Worm (Caenorhabditis elegans) whole organism, young adult: ENCODE data around the gene farl-11.

Experiments used
- B0336.3 ChIP-seq: fragments of 200-800 bp; sonication (Bioruptor generic); IDR thresholded peaks from 2 replicates; pipeline ENCODE4 v1.3.6; 2022; ENCODE audit warnings: missing genetic modification characterization, missing compliant biosample characterization
- C06A6.2 ChIP-seq: fragments of 200-800 bp; sonication (Bioruptor generic); conservative IDR thresholded peaks from 2 replicates; pipeline ENCODE4 v1.3.6; 2022; ENCODE audit warnings: missing genetic modification characterization, missing compliant biosample characterization
- F23B12.7 ChIP-seq: sonication (generic microtip); optimal IDR thresholded peaks from 2 replicates; lab custom pipeline; 2017; ENCODE audit warnings: missing genetic modification characterization, mild to moderate bottlenecking, missing compliant biosample characterization, antibody characterized with exemption, moderate library complexity; ENCODE audit not compliant: insufficient read depth
- K11D2.4 ChIP-seq: fragments of 200-800 bp; sonication (Bioruptor generic); IDR thresholded peaks from 2 replicates; pipeline ENCODE4 v1.3.6; 2022; ENCODE audit warnings: missing genetic modification reagents, missing genetic modification characterization, missing compliant biosample characterization
- T07F8.4 ChIP-seq: sonication (generic microtip); optimal IDR thresholded peaks from 2 replicates; lab custom pipeline; 2016; ENCODE audit warnings: mild to moderate bottlenecking, missing genetic modification characterization, moderate library complexity, missing compliant biosample characterization
- Y53G8AR.9 ChIP-seq: fragments of 200-800 bp; sonication (Bioruptor generic); conservative IDR thresholded peaks from 2 replicates; pipeline ENCODE4 v1.3.6; 2022; ENCODE audit warnings: missing genetic modification reagents, missing genetic modification characterization, missing compliant biosample characterization
- Y56A3A.18 ChIP-seq: fragments of 200-800 bp; sonication (Bioruptor generic); IDR thresholded peaks from 2 replicates; pipeline ENCODE4 v1.3.6; 2022; ENCODE audit warnings: missing genetic modification reagents, missing genetic modification characterization, missing compliant biosample characterization
- Y95B8A.8 ChIP-seq: fragments of 200-800 bp; sonication (Bioruptor generic); IDR thresholded peaks from 2 replicates; pipeline ENCODE4 v1.3.6; 2022; ENCODE audit warnings: missing genetic modification reagents, missing genetic modification characterization, missing compliant biosample characterization
- aptf-2 ChIP-seq: fragments of 200-800 bp; sonication (Bioruptor generic); conservative IDR thresholded peaks from 2 replicates; pipeline ENCODE4 v1.3.6; 2022; ENCODE audit warnings: missing genetic modification reagents, missing genetic modification characterization, missing compliant biosample characterization
- aptf-3 ChIP-seq: fragments of 200-800 bp; sonication (Bioruptor generic); IDR thresholded peaks from 2 replicates; pipeline ENCODE4 v1.3.6; 2022; ENCODE audit warnings: missing genetic modification characterization, missing compliant biosample characterization
- attf-3 ChIP-seq: fragments of 200-800 bp; sonication (Bioruptor generic); conservative IDR thresholded peaks from 2 replicates; pipeline ENCODE4 v1.3.6; 2022; ENCODE audit warnings: missing genetic modification reagents, missing genetic modification characterization, missing compliant biosample characterization
- attf-5 ChIP-seq: fragments of 200-800 bp; sonication (Bioruptor generic); optimal IDR thresholded peaks from 2 replicates; lab custom pipeline; 2018; ENCODE audit warnings: mild to moderate bottlenecking, missing genetic modification characterization, missing compliant biosample characterization
- bed-1 ChIP-seq: fragments of 200-800 bp; sonication (Bioruptor generic); IDR thresholded peaks from 2 replicates; pipeline ENCODE4 v1.3.6; 2022; ENCODE audit warnings: missing genetic modification reagents, missing genetic modification characterization, missing compliant biosample characterization
- cebp-1 ChIP-seq, 2 experiments: fragments of 200-800 bp in 1 of 2; sonication (Bioruptor generic) in 1 of 2; sonication (generic microtip) in 1 of 2; IDR thresholded peaks in 1 of 2; optimal IDR thresholded peaks in 1 of 2; 2 replicates each; pipeline versions ENCODE4 v1.3.6 to Lab custom; 2017 to 2022; ENCODE audit warnings: missing compliant biosample characterization in 2 of 2, missing genetic modification characterization in 2 of 2, mild to moderate bottlenecking in 1 of 2, missing genetic modification reagents in 1 of 2, moderate library complexity in 1 of 2
- cebp-2 ChIP-seq: fragments of 200-800 bp; sonication (Bioruptor generic); IDR thresholded peaks from 2 replicates; pipeline ENCODE4 v1.3.6; 2022; ENCODE audit warnings: missing genetic modification characterization, missing compliant biosample characterization
- ceh-100 ChIP-seq: fragments of 200-800 bp; sonication (Bioruptor generic); IDR thresholded peaks from 2 replicates; pipeline ENCODE4 v1.3.6; 2022; ENCODE audit warnings: missing genetic modification reagents, missing genetic modification characterization, missing compliant biosample characterization
- ceh-27 ChIP-seq: fragments of 200-800 bp; sonication (Bioruptor generic); optimal IDR thresholded peaks from 2 replicates; lab custom pipeline; 2018; ENCODE audit warnings: mild to moderate bottlenecking, missing genetic modification characterization, moderate library complexity, missing compliant biosample characterization
- ceh-58 ChIP-seq: fragments of 200-800 bp; sonication (Bioruptor generic); IDR thresholded peaks from 2 replicates; pipeline ENCODE4 v1.3.6; 2022; ENCODE audit warnings: missing genetic modification characterization, missing compliant biosample characterization
- dox-1 ChIP-seq: fragments of 200-800 bp; sonication (Bioruptor generic); IDR thresholded peaks from 2 replicates; pipeline ENCODE4 v1.3.6; 2022; ENCODE audit warnings: missing genetic modification reagents, missing genetic modification characterization, missing compliant biosample characterization
- egrh-3 ChIP-seq: fragments of 200-800 bp; sonication (Bioruptor generic); IDR thresholded peaks from 2 replicates; pipeline ENCODE4 v1.3.6; 2022; ENCODE audit warnings: missing genetic modification reagents, missing genetic modification characterization, missing compliant biosample characterization
- hmg-1.2 ChIP-seq: fragments of 200-800 bp; sonication (Bioruptor generic); IDR thresholded peaks from 2 replicates; pipeline ENCODE4 v1.3.6; 2022; ENCODE audit warnings: missing genetic modification reagents, missing genetic modification characterization, missing compliant biosample characterization
- hrde-1 ChIP-seq: sonication (generic microtip); optimal IDR thresholded peaks from 2 replicates; lab custom pipeline; 2016; ENCODE audit warnings: missing genetic modification characterization, mild to moderate bottlenecking, missing compliant biosample characterization, moderate library complexity, missing genotype, missing genetic modification reagents, borderline replicate concordance
- let-526 ChIP-seq: fragments of 200-800 bp; sonication (Bioruptor generic); IDR thresholded peaks from 2 replicates; pipeline ENCODE4 v1.3.6; 2022; ENCODE audit warnings: missing genetic modification reagents, missing genetic modification characterization, missing compliant biosample characterization
- lin-26 ChIP-seq: fragments of 200-800 bp; sonication (Bioruptor generic); IDR thresholded peaks from 2 replicates; pipeline ENCODE4 v1.3.6; 2022; ENCODE audit warnings: missing genetic modification reagents, missing genetic modification characterization, missing compliant biosample characterization
- madf-10 ChIP-seq: sonication (generic microtip); optimal IDR thresholded peaks from 2 replicates; lab custom pipeline; 2016; ENCODE audit warnings: mild to moderate bottlenecking, missing genetic modification characterization, missing compliant biosample characterization
- madf-6 ChIP-seq: fragments of 200-800 bp; sonication (Bioruptor generic); IDR thresholded peaks from 2 replicates; pipeline ENCODE4 v1.3.6; 2022; ENCODE audit warnings: missing genetic modification reagents, missing genetic modification characterization, missing compliant biosample characterization
- mcd-1 ChIP-seq: fragments of 200-800 bp; sonication (Bioruptor generic); IDR thresholded peaks from 2 replicates; pipeline ENCODE4 v1.3.6; 2022; ENCODE audit warnings: missing genetic modification reagents, missing genetic modification characterization, missing compliant biosample characterization
- nhr-120 ChIP-seq: fragments of 200-800 bp; sonication (Bioruptor generic); IDR thresholded peaks from 2 replicates; pipeline ENCODE4 v1.3.6; 2022; ENCODE audit warnings: missing genetic modification characterization, missing compliant biosample characterization
- nhr-179 ChIP-seq: sonication (generic microtip); optimal IDR thresholded peaks from 2 replicates; lab custom pipeline; 2016; ENCODE audit warnings: mild to moderate bottlenecking, missing genetic modification characterization, missing compliant biosample characterization
- pbrm-1 ChIP-seq: fragments of 200-800 bp; sonication (Bioruptor generic); IDR thresholded peaks from 2 replicates; pipeline ENCODE4 v1.3.6; 2022; ENCODE audit warnings: missing genetic modification reagents, missing genetic modification characterization, missing compliant biosample characterization
- rpc-1 ChIP-seq, 2 experiments: fragments of 150-350 bp in 1 of 2; sonication (generic microtip) in 1 of 2; optimal IDR thresholded peaks; 2 replicates each; lab custom pipeline; 2014 to 2018; ENCODE audit warnings: missing biosample characterization in 1 of 2, missing genetic modification characterization in 1 of 2, missing genetic modification reagents in 1 of 2, missing genotype in 1 of 2
- sea-2 ChIP-seq: fragments of 200-800 bp; sonication (Bioruptor generic); IDR thresholded peaks from 2 replicates; pipeline ENCODE4 v1.3.6; 2022; ENCODE audit warnings: missing genetic modification characterization, missing compliant biosample characterization
- snpc-3.4 ChIP-seq: sonication (generic microtip); optimal IDR thresholded peaks from 2 replicates; lab custom pipeline; 2017; ENCODE audit warnings: missing genetic modification characterization, mild to moderate bottlenecking, missing compliant biosample characterization, antibody characterized with exemption, moderate library complexity, missing genotype, missing genetic modification reagents
- snpc-4 ChIP-seq, 5 experiments: fragments of 150-350 bp in 1 of 5; sonication (generic microtip) in 4 of 5; optimal IDR thresholded peaks; 2 replicates each; lab custom pipeline; 2014 to 2018; ENCODE audit warnings: missing genetic modification characterization in 5 of 5, missing biosample characterization in 3 of 5, antibody characterized with exemption in 2 of 5, mild to moderate bottlenecking in 2 of 5, missing compliant biosample characterization in 2 of 5, missing genotype in 2 of 5, moderate library complexity in 2 of 5, missing genetic modification reagents in 1 of 5
- unc-130 ChIP-seq: sonication (generic microtip); optimal IDR thresholded peaks from 2 replicates; lab custom pipeline; 2016; ENCODE audit warnings: missing genetic modification reagents, missing genetic modification characterization, missing compliant biosample characterization
- unc-62 ChIP-seq: fragments of 150-350 bp; optimal IDR thresholded peaks from 2 replicates; lab custom pipeline; 2014; ENCODE audit warnings: missing biosample characterization, missing genetic modification reagents, missing genetic modification characterization
- xnd-1 ChIP-seq: sonication (generic microtip); optimal IDR thresholded peaks from 2 replicates; lab custom pipeline; 2016; ENCODE audit warnings: missing genotype, missing genetic modification reagents, missing genetic modification characterization, missing compliant biosample characterization
- zfh-2 ChIP-seq: fragments of 200-800 bp; sonication (Bioruptor generic); conservative IDR thresholded peaks from 2 replicates; pipeline ENCODE4 v1.3.6; 2022; ENCODE audit warnings: missing genetic modification reagents, missing genetic modification characterization, missing compliant biosample characterization
- ztf-18 ChIP-seq: sonication (generic microtip); optimal IDR thresholded peaks from 2 replicates; lab custom pipeline; 2016; ENCODE audit warnings: missing genotype, mild to moderate bottlenecking, missing genetic modification characterization, missing compliant biosample characterization
- ztf-25 ChIP-seq: fragments of 200-800 bp; sonication (Bioruptor generic); IDR thresholded peaks from 2 replicates; pipeline ENCODE4 v1.3.6; 2022; ENCODE audit warnings: missing genetic modification reagents, missing genetic modification characterization, missing compliant biosample characterization
- ztf-26 ChIP-seq: sonication (generic microtip); optimal IDR thresholded peaks from 2 replicates; lab custom pipeline; 2017; ENCODE audit warnings: missing genetic modification characterization, missing compliant biosample characterization

The farl-11 gene

DNA sequence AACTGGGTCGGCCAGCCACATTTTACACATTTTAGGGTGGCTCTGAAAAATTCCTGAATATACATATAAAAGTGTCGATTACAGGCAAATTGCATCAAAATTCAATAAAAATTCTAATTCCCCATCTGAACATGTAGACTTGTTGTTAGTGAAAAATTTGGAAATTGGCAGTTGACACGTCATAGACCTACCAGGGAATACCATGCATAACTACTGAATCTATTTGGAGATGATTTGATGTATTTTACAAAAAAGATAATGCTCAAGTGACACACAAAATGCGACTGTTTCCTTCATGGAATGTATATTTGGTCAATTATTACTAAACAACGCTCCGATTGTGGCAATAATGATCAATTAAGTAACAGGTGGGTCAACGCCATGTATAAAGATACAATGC is 21.6 kb upstream of the farl-11 start, which contains the start of gene F10E7.1:
Gene F10E7.1 (plus strand): TSS at position 301 of the 400 bp plus-strand sequence.
- TF ChIP-seq Y53G8AR.9 (GFP tag; lab: Robert Waterston, UW) (no peak), nhr-179 (tag; lab: Kevin White, UChicago) (no peak), T07F8.4 (tag; lab: Kevin White, UChicago) (no peak), snpc-4 (GFP tag; optimal IDR thresholded peaks at IDR 0.05; lab: Kevin White, UChicago) (no peak), snpc-4 (tag; optimal IDR thresholded peaks at IDR 0.05; lab: Kevin White, UChicago) (no peak), ztf-26 (tag; lab: Kevin White, UChicago) (no peak), xnd-1 (no peak), bed-1 (GFP tag; lab: Robert Waterston, UW) (no peak), ceh-27 (GFP tag; lab: Kevin White, UChicago) (no peak), dox-1 (GFP tag; lab: Robert Waterston, UW) (no peak), ztf-18 (no peak), hrde-1 (tag; lab: Kevin White, UChicago) (no peak), unc-62 (GFP tag; lab: Kevin White, UChicago) (no peak), nhr-120 (GFP tag; lab: Robert Waterston, UW) (no peak), aptf-3 (GFP tag; lab: Robert Waterston, UW) (no peak), madf-6 (GFP tag; lab: Robert Waterston, UW) (no peak), ceh-58 (GFP tag; lab: Robert Waterston, UW) (no peak)

DNA sequence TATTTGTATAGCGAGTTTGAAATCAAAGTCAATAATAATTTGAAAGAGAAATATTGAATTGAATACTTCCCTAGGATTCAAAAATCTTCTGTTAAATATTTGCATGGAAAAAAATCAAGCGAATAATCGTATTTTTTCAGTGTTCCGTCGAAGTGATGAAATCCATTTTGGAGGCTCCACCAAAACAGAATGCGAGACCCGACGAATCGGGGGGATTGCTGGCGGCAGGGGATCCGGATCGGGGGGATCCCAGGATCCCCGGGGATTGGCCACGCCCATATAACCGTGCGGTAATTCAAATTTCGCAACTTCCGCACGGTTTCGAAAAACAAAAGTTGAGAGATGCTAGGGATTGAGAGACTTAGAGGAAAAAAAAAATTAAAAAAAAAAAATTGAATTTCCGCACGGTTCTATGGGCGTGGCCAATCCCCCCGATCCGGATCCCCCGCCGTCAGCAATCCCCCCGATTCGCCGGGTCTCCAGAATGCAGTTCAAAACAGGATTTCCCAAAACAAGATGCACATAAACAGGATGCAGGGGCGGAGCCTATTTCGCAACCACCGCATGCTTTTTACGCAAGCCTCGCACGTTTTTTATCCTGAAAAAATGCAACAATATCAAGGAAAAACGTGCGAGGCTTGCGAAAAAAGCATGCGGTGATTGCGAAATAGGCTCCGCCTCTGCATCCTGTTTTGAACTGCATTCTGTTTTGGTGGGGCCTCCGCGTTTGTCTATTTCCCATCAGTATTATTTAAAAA is 18.0 kb upstream of the farl-11 start, which contains the start of gene F10E7.11:
Gene F10E7.11 (minus strand): TSS at position 232 of the 758 bp plus-strand sequence.
- TF ChIP-seq B0336.3 (GFP tag; lab: Robert Waterston, UW): peak; percentile 34; the same call in 1 of the 2 replicates
- TF ChIP-seq egrh-3: peak; percentile 38; the same call in 1 of the 2 replicates
- TF ChIP-seq K11D2.4: peak; percentile 58; the same call in 1 of the 2 replicates
- peak; percentile 21 for TF ChIP-seq attf-5 (GFP tag; lab: Kevin White, UChicago)
- TF ChIP-seq zfh-2 (GFP tag; lab: Robert Waterston, UW): peak; percentile 92
- peak; percentile 52 for TF ChIP-seq ztf-18
- no peak for TF ChIP-seq Y56A3A.18 (GFP tag; lab: Robert Waterston, UW)
- peak; percentile 4 for TF ChIP-seq xnd-1
- no peak for TF ChIP-seq cebp-2 (GFP tag; lab: Robert Waterston, UW)
- no peak for TF ChIP-seq ceh-27 (GFP tag; lab: Kevin White, UChicago)
- TF ChIP-seq pbrm-1: peak; percentile 65; the same call in 1 of the 2 replicates
- peak; percentile 5 for TF ChIP-seq snpc-3.4
- TF ChIP-seq attf-3: 0 out of 2 replicates have a peak, but pooled peaks have one; percentile 39
- peak; percentile 6 for TF ChIP-seq unc-130
- no peak for TF ChIP-seq madf-10
- TF ChIP-seq aptf-2 (GFP tag; lab: Robert Waterston, UW): 0 out of 2 replicates have a peak, but pooled peaks have one; percentile 40
- peak; percentile 71; the same call in 1 of the 2 replicates for TF ChIP-seq C06A6.2 (GFP tag; lab: Robert Waterston, UW)
- no peak for TF ChIP-seq snpc-4 (GFP tag; optimal IDR thresholded peaks at IDR 0.05; lab: Kevin White, UChicago)
- peak in 2 of 4 experiments; percentile 33 to 34 for TF ChIP-seq snpc-4 (tag; optimal IDR thresholded peaks at IDR 0.05; lab: Kevin White, UChicago)
- no peak for TF ChIP-seq sea-2 (GFP tag; lab: Robert Waterston, UW)
- no peak; the same call in 1 of the 2 replicates for TF ChIP-seq madf-6 (GFP tag; lab: Robert Waterston, UW)
- peak; percentile 63 for TF ChIP-seq ceh-100 (GFP tag; lab: Robert Waterston, UW)
- 0 out of 2 replicates have a peak, but pooled peaks have one; percentile 13 for TF ChIP-seq Y95B8A.8 (GFP tag; lab: Robert Waterston, UW)
- TF ChIP-seq ztf-25 (GFP tag; lab: Robert Waterston, UW): 0 out of 2 replicates have a peak, but pooled peaks have one; percentile 21
- 0 out of 2 replicates have a peak, but pooled peaks have one; percentile 42 for TF ChIP-seq let-526 (GFP tag; lab: Robert Waterston, UW)
- peak; percentile 7; the same call in 1 of the 2 replicates for TF ChIP-seq hmg-1.2
- peak; percentile 78 for TF ChIP-seq mcd-1 (GFP tag; lab: Robert Waterston, UW)
- TF ChIP-seq Y53G8AR.9 (GFP tag; lab: Robert Waterston, UW): 0 out of 2 replicates have a peak, but pooled peaks have one; percentile 31
- TF ChIP-seq cebp-1 (GFP tag; IDR thresholded peaks at IDR 0.05; lab: Robert Waterston, UW): peak; percentile 92
- peak; percentile 99 for TF ChIP-seq cebp-1 (tag; optimal IDR thresholded peaks at IDR 0.05; lab: Kevin White, UChicago)
- TF ChIP-seq lin-26: peak; percentile 26; the same call in 1 of the 2 replicates
- no peak for TF ChIP-seq F23B12.7 (tag; lab: Kevin White, UChicago)
- peak; percentile 9 for TF ChIP-seq rpc-1 (optimal IDR thresholded peaks at IDR 0.05; lab: Kevin White, UChicago)
- no peak for TF ChIP-seq rpc-1 (tag; optimal IDR thresholded peaks at IDR 0.05; lab: Kevin White, UChicago)
